Worm (Caenorhabditis elegans) whole organism, L3 larva: Measurements from ENCODE around the gene sre-19.

Experiments
- elt-1 ChIP-seq: fragments of 150-350 bp; optimal IDR thresholded peaks from 2 replicates; lab custom pipeline; 2014; ENCODE audit warnings: missing biosample characterization, missing genetic modification characterization
- jun-1 ChIP-seq: fragments of 150-350 bp; optimal IDR thresholded peaks from 2 replicates; lab custom pipeline; 2014; ENCODE audit warnings: missing biosample characterization, missing genetic modification reagents, missing genetic modification characterization
- lin-39 ChIP-seq: fragments of 150-350 bp; optimal IDR thresholded peaks from 2 replicates; lab custom pipeline; 2018; ENCODE audit warnings: missing biosample characterization, missing genetic modification reagents, missing genetic modification characterization

DNA sequence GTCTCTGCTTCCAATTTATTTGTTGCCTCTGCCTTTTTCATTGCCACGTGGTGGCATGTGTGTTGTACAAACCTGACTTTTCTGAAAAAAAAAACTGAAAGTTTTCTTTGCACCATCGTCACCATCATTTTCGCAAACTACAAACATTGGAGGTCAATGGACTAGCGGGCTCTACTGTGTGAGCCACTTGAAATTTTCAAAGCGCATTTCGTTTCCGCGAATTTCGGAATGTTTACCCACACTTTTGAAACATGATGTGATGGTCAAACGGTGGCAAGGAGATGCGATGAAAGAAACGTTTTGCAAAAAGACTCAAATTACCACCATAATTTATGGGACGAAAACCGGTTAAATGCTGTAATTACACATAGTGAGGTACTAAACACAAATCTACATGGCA, 30.9 kb downstream of the sre-19 start:
- no peak for TF ChIP-seq lin-39 (tag; lab: Kevin White, UChicago)
- peak; percentile 20 for TF ChIP-seq jun-1 (tag; lab: Kevin White, UChicago)
- TF ChIP-seq elt-1, result no peak
